Fruit fly (Drosophila melanogaster) S2 (cell line): ENCODE data around the gene CG44044.

Experiments used
- CG8478 ChIP-seq: fragments of >200 bp; optimal IDR thresholded peaks from 2 replicates; lab custom pipeline; 2018
- CTCF ChIP-seq, 2 experiments: fragments of >200 bp; optimal IDR thresholded peaks; 2 replicates each; lab custom pipeline; 2018

CG44044 gene

dm6 chr3R:16284481-16284880 lies 37.2 kb upstream of the CG44044 start:
- TF ChIP-seq CG8478 (lab: Kevin White, UChicago) (no peak), CTCF (optimal IDR thresholded peaks at IDR 0.05; lab: Kevin White, UChicago) (no peak)

- TF ChIP-seq CTCF (optimal IDR thresholded peaks at IDR 0.05; lab: Kevin White, UChicago) (no peak), CG8478 (lab: Kevin White, UChicago) (no peak)
Measured at dm6 chr3R:16284901-16285300, 36.7 kb upstream of the CG44044 start.

- no peak for TF ChIP-seq CG8478 (lab: Kevin White, UChicago)
- TF ChIP-seq CTCF (optimal IDR thresholded peaks at IDR 0.05; lab: Kevin White, UChicago): no peak
Measured at dm6 chr3R:16285612-16286188, 35.9 kb upstream of the CG44044 start.

dm6 chr3R:16287171-16287570 lies 34.5 kb upstream of the CG44044 start:
- no peak for TF ChIP-seq CTCF (optimal IDR thresholded peaks at IDR 0.05; lab: Kevin White, UChicago)
- no peak for TF ChIP-seq CG8478 (lab: Kevin White, UChicago)

- TF ChIP-seq CG8478 (lab: Kevin White, UChicago) (no peak), CTCF (optimal IDR thresholded peaks at IDR 0.05; lab: Kevin White, UChicago) (no peak)
Measured at dm6 chr3R:16287850-16288249, 33.8 kb upstream of the CG44044 start.

dm6 chr3R:16288714-16289291 lies 32.8 kb upstream of the CG44044 start:
- no peak for TF ChIP-seq CG8478 (lab: Kevin White, UChicago)
- TF ChIP-seq CTCF (optimal IDR thresholded peaks at IDR 0.05; lab: Kevin White, UChicago): no peak

dm6 chr3R:16290242-16290824 lies 31.3 kb upstream of the CG44044 start:
- no peak for TF ChIP-seq CTCF (optimal IDR thresholded peaks at IDR 0.05; lab: Kevin White, UChicago)
- no peak for TF ChIP-seq CG8478 (lab: Kevin White, UChicago)

- no peak for TF ChIP-seq CTCF (optimal IDR thresholded peaks at IDR 0.05; lab: Kevin White, UChicago)
- no peak for TF ChIP-seq CG8478 (lab: Kevin White, UChicago)
Measured at dm6 chr3R:16295513-16296123, 26.0 kb upstream of the CG44044 start.

dm6 chr3R:16305185-16305989 lies 16.3 kb upstream of the CG44044 start, which contains the start of gene Zip89B:
Zip89B (plus strand) TSS chr3R:16305758.
- TF ChIP-seq CTCF (optimal IDR thresholded peaks at IDR 0.05; lab: Kevin White, UChicago) (peak; percentile 46 to 61), CG8478 (lab: Kevin White, UChicago) (no peak)

dm6 chr3R:16308057-16308456 lies 13.6 kb upstream of the CG44044 start:
- TF ChIP-seq CTCF (optimal IDR thresholded peaks at IDR 0.05; lab: Kevin White, UChicago) (no peak), CG8478 (lab: Kevin White, UChicago) (no peak)

- TF ChIP-seq CG8478 (lab: Kevin White, UChicago) (no peak), CTCF (optimal IDR thresholded peaks at IDR 0.05; lab: Kevin White, UChicago) (no peak)
Measured at dm6 chr3R:16309302-16310080, 12.1 kb upstream of the CG44044 start.

dm6 chr3R:16310081-16310493 lies 11.6 kb upstream of the CG44044 start:
- TF ChIP-seq CG8478 (lab: Kevin White, UChicago) (no peak), CTCF (optimal IDR thresholded peaks at IDR 0.05; lab: Kevin White, UChicago) (no peak)

- TF ChIP-seq CG8478 (lab: Kevin White, UChicago): no peak
- no peak for TF ChIP-seq CTCF (optimal IDR thresholded peaks at IDR 0.05; lab: Kevin White, UChicago)
Measured at dm6 chr3R:16316747-16317146, 4.9 kb upstream of the CG44044 start.

- TF ChIP-seq CTCF (optimal IDR thresholded peaks at IDR 0.05; lab: Kevin White, UChicago) (no peak), CG8478 (lab: Kevin White, UChicago) (no peak)
Measured at dm6 chr3R:16323093-16323492, 1.5 kb downstream of the CG44044 start, which contains the start of gene CG6901. CG6901 (plus strand) TSS chr3R:16323415.
